Worm (Caenorhabditis elegans): ENCODE results near the gene ZK380.2.

ce11 chrX:1630881-1631516 lies at the start of gene ZK380.2:
- TF ChIP-seq ceh-39 (tag; optimal IDR thresholded peaks at IDR 0.05) = no peak
- no peak for TF ChIP-seq mab-5 (tag; optimal IDR thresholded peaks at IDR 0.05)
- no peak for TF ChIP-seq pha-4 (tag; optimal IDR thresholded peaks at IDR 0.05)
- no peak for TF ChIP-seq nhr-237 (tag; optimal IDR thresholded peaks at IDR 0.05)
- TF ChIP-seq hlh-1 (tag; optimal IDR thresholded peaks at IDR 0.05) = no peak
- no peak for TF ChIP-seq nhr-2 (tag; optimal IDR thresholded peaks at IDR 0.05)
- no peak for TF ChIP-seq nhr-28 (tag; optimal IDR thresholded peaks at IDR 0.05)
- TF ChIP-seq nhr-76 (tag; optimal IDR thresholded peaks at IDR 0.05) = no peak
- no peak for TF ChIP-seq unc-62 (GFP tag; optimal IDR thresholded peaks at IDR 0.05)
- no peak for TF ChIP-seq nhr-12 (tag; optimal IDR thresholded peaks at IDR 0.05)
- no peak for TF ChIP-seq snpc-4 (tag; optimal IDR thresholded peaks at IDR 0.05)

Measured in whole organism, mixed stage, embryonic.